Worm (Caenorhabditis elegans) whole organism, L4/young adult: ENCODE measurements around the gene emc-2.

Experiments
- W03F9.2 ChIP-seq: fragments of 150-350 bp; optimal IDR thresholded peaks from 2 replicates; lab custom pipeline; 2014; ENCODE audit warnings: missing biosample characterization, missing genetic modification characterization
- dao-5 ChIP-seq: sonication (generic microtip); optimal IDR thresholded peaks from 2 replicates; lab custom pipeline; 2016; ENCODE audit warnings: missing genotype, missing genetic modification characterization, moderate library complexity, missing compliant biosample characterization
- him-1 ChIP-seq: sonication (generic microtip); optimal IDR thresholded peaks from 2 replicates; lab custom pipeline; 2016; ENCODE audit warnings: missing genotype, missing genetic modification reagents, missing genetic modification characterization, missing compliant biosample characterization

emc-2 gene

DNA sequence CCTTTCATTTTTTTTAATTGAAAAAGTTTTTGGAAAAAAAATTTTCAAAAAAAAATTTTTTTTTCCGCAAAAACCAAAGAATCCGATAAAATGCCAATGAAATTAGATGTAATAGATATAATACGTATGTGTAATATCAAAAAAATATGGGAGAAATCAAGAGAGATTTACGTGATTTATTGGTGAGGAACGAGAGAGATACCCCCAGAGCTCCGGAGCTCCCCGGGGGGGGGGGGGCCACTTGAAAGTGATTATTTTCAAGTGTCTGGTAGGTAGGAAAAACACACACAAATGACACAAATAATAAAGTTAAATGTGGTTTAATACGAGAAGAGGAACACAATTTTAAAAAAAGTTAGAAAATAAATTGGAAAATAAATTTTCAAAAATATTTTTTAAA, 29.2 kb downstream of the emc-2 start, which contains the start of gene Y57G7A.11:
Y57G7A.11 (minus strand) TSS at position 101 of the 400 bp plus-strand sequence.
- no peak for TF ChIP-seq W03F9.2
- no peak for TF ChIP-seq dao-5 (tag; lab: Kevin White, UChicago)
- no peak for TF ChIP-seq him-1

DNA sequence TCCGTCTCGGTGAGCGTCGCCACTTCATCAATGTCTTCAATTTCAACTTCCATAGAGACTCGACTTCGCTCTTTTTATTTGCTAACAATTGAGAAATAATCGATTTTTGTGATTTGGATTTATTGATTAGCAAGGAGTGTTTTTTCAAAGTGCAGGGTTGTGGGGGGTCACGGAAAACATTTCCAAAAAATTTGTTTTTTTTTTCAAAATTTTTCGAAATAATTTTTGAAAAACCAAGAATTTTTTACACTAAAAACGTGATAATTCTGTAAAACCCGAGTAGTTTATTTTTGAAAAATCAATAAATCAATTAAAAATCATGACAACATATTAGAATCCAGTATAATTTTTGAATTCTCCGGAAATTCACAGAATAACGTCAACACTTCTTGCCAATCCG, 30.5 kb downstream of the emc-2 start, which contains the start of gene Y57G7A.5:
Y57G7A.5 (minus strand) TSS at position 101 of the 400 bp plus-strand sequence.
- TF ChIP-seq dao-5 (tag; lab: Kevin White, UChicago) (no peak), W03F9.2 (no peak), him-1 (no peak)

DNA sequence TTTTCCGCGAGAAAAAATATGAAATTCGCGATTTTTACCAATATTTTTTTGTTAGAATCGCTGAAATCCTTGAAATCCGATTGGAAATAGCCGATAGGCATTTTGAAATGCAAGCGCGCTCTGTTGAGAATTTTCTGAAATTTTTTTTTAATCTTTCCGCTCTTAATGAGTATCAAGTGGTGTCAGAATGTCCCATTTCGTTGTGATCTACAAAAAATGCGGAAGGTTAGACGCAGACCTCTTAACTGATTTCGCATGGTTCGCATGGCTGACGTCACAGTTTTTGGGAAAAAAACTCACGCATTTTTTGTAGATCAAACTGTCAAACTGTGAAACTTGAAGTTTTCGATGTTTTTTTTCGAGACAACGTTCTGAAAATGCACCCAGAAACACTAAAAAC, 34.1 kb downstream of the emc-2 start, which contains the start of gene srw-66:
srw-66 (minus strand) TSS at position 101 of the 400 bp plus-strand sequence.
- TF ChIP-seq dao-5 (tag; lab: Kevin White, UChicago), result no peak

DNA sequence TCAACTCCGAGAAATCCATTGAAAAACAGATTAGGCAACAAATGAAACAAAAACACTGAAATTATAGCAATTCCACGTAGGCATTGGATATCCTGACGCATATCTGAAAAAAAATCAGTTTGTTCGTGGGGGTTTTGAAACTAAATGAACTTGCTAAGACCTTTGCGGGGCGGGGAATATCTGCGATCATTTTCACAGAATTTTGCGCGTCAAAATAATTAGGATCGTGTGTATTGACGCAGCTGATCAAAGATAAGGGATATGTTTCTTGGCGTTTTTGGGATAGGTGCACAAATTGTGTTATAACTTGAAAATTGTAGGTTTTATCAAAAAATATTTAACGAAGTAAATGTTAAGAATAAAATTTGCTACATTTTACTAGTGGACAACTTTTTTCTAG, 39.1 kb downstream of the emc-2 start, which contains the start of gene oac-30:
oac-30 (minus strand) TSS at position 101 of the 400 bp plus-strand sequence.
- TF ChIP-seq dao-5 (tag; lab: Kevin White, UChicago) (no peak), him-1 (no peak), W03F9.2 (no peak)

- no peak for TF ChIP-seq him-1
- TF ChIP-seq W03F9.2, result no peak
These were observed 47.3 kb downstream of the emc-2 start, which contains the start of gene clpr-2 for ce11 chrII:1258634-1259033. Gene clpr-2 (plus strand): TSS chrII:1258934.

- TF ChIP-seq dao-5 (tag; lab: Kevin White, UChicago), result no peak
- TF ChIP-seq W03F9.2, result no peak
- no peak for TF ChIP-seq him-1
These were observed 49.2 kb downstream of the emc-2 start for ce11 chrII:1256742-1257141.

- TF ChIP-seq him-1 (no peak), dao-5 (tag; lab: Kevin White, UChicago) (no peak), W03F9.2 (no peak)
These were observed 50.3 kb downstream of the emc-2 start, which contains the start of gene clec-119 for ce11 chrII:1255637-1256036. Gene clec-119 (plus strand): TSS chrII:1255937.
